Worm (Caenorhabditis elegans) whole organism, L1 larva: Measurements from ENCODE around the gene K07C11.10.
A peak's percentile ranks its signal among the peaks of the same experiment; 100 is the strongest.

ENCODE experiments used
- C16A3.4 ChIP-seq: fragments of 150-350 bp; optimal IDR thresholded peaks from 2 replicates; lab custom pipeline; 2014; ENCODE audit warnings: missing biosample characterization, missing genetic modification characterization
- F16B12.6 ChIP-seq: fragments of 150-350 bp; optimal IDR thresholded peaks from 2 replicates; lab custom pipeline; 2014; ENCODE audit warnings: missing biosample characterization, missing genetic modification characterization
- Y116A8C.19 ChIP-seq: sonication (generic microtip); optimal IDR thresholded peaks from 2 replicates; lab custom pipeline; 2016; ENCODE audit warnings: missing compliant biosample characterization, missing genetic modification characterization, borderline replicate concordance
- aha-1 ChIP-seq: fragments of 150-350 bp; optimal IDR thresholded peaks from 2 replicates; lab custom pipeline; 2014; ENCODE audit warnings: missing biosample characterization, missing genetic modification characterization
- alr-1 ChIP-seq: fragments of 200-800 bp; sonication (Bioruptor generic); optimal IDR thresholded peaks from 2 replicates; lab custom pipeline; 2018; ENCODE audit warnings: borderline replicate concordance, mild to moderate bottlenecking, missing genetic modification characterization, missing compliant biosample characterization
- ama-1 ChIP-seq: fragments of 150-350 bp; optimal IDR thresholded peaks from 2 replicates; lab custom pipeline; 2014
- blmp-1 ChIP-seq: fragments of 150-350 bp; optimal IDR thresholded peaks from 2 replicates; lab custom pipeline; 2014; ENCODE audit warnings: missing biosample characterization, missing genetic modification characterization
- ceh-63 ChIP-seq: fragments of 200-800 bp; sonication (Bioruptor generic); optimal IDR thresholded peaks from 2 replicates; lab custom pipeline; 2018; ENCODE audit warnings: mild to moderate bottlenecking, missing genetic modification characterization, missing compliant biosample characterization
- ceh-8 ChIP-seq: fragments of 200-800 bp; sonication (Bioruptor generic); optimal IDR thresholded peaks from 2 replicates; lab custom pipeline; 2018; ENCODE audit warnings: mild to moderate bottlenecking, missing genetic modification characterization, moderate library complexity, missing compliant biosample characterization
- ceh-88 ChIP-seq: fragments of 200-800 bp; sonication (Bioruptor generic); IDR thresholded peaks from 2 replicates; pipeline ENCODE4 v1.3.6; 2022; ENCODE audit warnings: missing genetic modification characterization, missing compliant biosample characterization
- ceh-90 ChIP-seq: sonication (generic microtip); optimal IDR thresholded peaks from 2 replicates; lab custom pipeline; 2016; ENCODE audit warnings: missing genetic modification characterization, missing compliant biosample characterization
- ces-1 ChIP-seq: fragments of 150-350 bp; optimal IDR thresholded peaks from 2 replicates; lab custom pipeline; 2014; ENCODE audit warnings: missing biosample characterization, missing genetic modification reagents, missing genetic modification characterization
- efl-3 ChIP-seq: fragments of 200-800 bp; sonication (Bioruptor generic); optimal IDR thresholded peaks from 2 replicates; lab custom pipeline; 2018; ENCODE audit warnings: mild to moderate bottlenecking, missing genetic modification characterization, missing compliant biosample characterization
- egl-13 ChIP-seq: sonication (generic microtip); optimal IDR thresholded peaks from 2 replicates; lab custom pipeline; 2016; ENCODE audit warnings: missing genotype, missing genetic modification reagents, missing genetic modification characterization, missing compliant biosample characterization
- egl-27 ChIP-seq, 2 experiments: fragments of 150-350 bp in 1 of 2; sonication (generic microtip); optimal IDR thresholded peaks; 3 replicates each; lab custom pipeline; 2017 to 2018; ENCODE audit warnings: missing biosample characterization in 2 of 2, missing genetic modification characterization in 2 of 2, missing genetic modification reagents in 2 of 2
- elt-2 ChIP-seq: sonication (generic microtip); optimal IDR thresholded peaks from 2 replicates; lab custom pipeline; 2016; ENCODE audit warnings: missing genetic modification characterization, mild to moderate bottlenecking, inconsistent platforms, missing compliant biosample characterization, missing genetic modification reagents
- elt-3 ChIP-seq, 6 experiments: fragments of 150-350 bp in 1 of 6; sonication (generic microtip); optimal IDR thresholded peaks; 2 replicates each; lab custom pipeline; 2017 to 2018; ENCODE audit warnings: missing biosample characterization in 6 of 6, missing genetic modification characterization in 6 of 6, inconsistent platforms in 1 of 6
- ets-5 ChIP-seq: fragments of 200-800 bp; sonication (Bioruptor generic); IDR thresholded peaks from 2 replicates; pipeline ENCODE4 v1.3.6; 2022; ENCODE audit warnings: missing genetic modification characterization, missing compliant biosample characterization
- fkh-4 ChIP-seq: sonication (generic microtip); optimal IDR thresholded peaks from 2 replicates; lab custom pipeline; 2016; ENCODE audit warnings: missing compliant biosample characterization, missing genetic modification characterization, borderline replicate concordance
- fos-1 ChIP-seq: fragments of 150-350 bp; optimal IDR thresholded peaks from 2 replicates; lab custom pipeline; 2014; ENCODE audit warnings: missing biosample characterization, missing genetic modification characterization
- hpl-2 ChIP-seq: fragments of 150-350 bp; optimal IDR thresholded peaks from 2 replicates; lab custom pipeline; 2014; ENCODE audit warnings: missing biosample characterization, missing genetic modification reagents, missing genetic modification characterization
- irx-1 ChIP-seq: sonication (generic microtip); optimal IDR thresholded peaks from 2 replicates; lab custom pipeline; 2016; ENCODE audit warnings: missing genetic modification characterization, missing compliant biosample characterization
- isw-1 ChIP-seq: fragments of 200-800 bp; sonication (Bioruptor generic); IDR thresholded peaks from 2 replicates; pipeline ENCODE4 v1.3.6; 2022; ENCODE audit warnings: missing genetic modification characterization, missing compliant biosample characterization
- jun-1 ChIP-seq: fragments of 150-350 bp; optimal IDR thresholded peaks from 2 replicates; lab custom pipeline; 2014; ENCODE audit warnings: missing biosample characterization, missing genetic modification reagents, missing genetic modification characterization
- lin-14 ChIP-seq: fragments of 200-800 bp; sonication (Bioruptor generic); optimal IDR thresholded peaks from 2 replicates; lab custom pipeline; 2018; ENCODE audit warnings: mild to moderate bottlenecking, missing genetic modification characterization, moderate library complexity, missing compliant biosample characterization
- lin-15B ChIP-seq: fragments of 150-350 bp; sonication (generic microtip); optimal IDR thresholded peaks from 3 replicates; lab custom pipeline; 2014; ENCODE audit warnings: missing biosample characterization, missing genetic modification characterization
- lin-39 ChIP-seq: fragments of 150-350 bp; optimal IDR thresholded peaks from 2 replicates; lab custom pipeline; 2014; ENCODE audit warnings: missing biosample characterization, missing genetic modification reagents, missing genetic modification characterization
- mep-1 ChIP-seq: fragments of 150-350 bp; optimal IDR thresholded peaks from 2 replicates; lab custom pipeline; 2014; ENCODE audit warnings: missing biosample characterization, missing genetic modification characterization
- nhr-12 ChIP-seq: sonication (generic microtip); optimal IDR thresholded peaks from 2 replicates; lab custom pipeline; 2017; ENCODE audit warnings: missing biosample characterization, missing genetic modification characterization
- nhr-19 ChIP-seq: fragments of 200-800 bp; sonication (Bioruptor generic); conservative IDR thresholded peaks from 2 replicates; pipeline ENCODE4 v1.3.6; 2022; ENCODE audit warnings: missing genetic modification characterization, missing compliant biosample characterization
- nhr-20 ChIP-seq: sonication (generic microtip); optimal IDR thresholded peaks from 2 replicates; lab custom pipeline; 2016; ENCODE audit warnings: mild to moderate bottlenecking, missing genetic modification characterization, missing compliant biosample characterization
- nhr-47 ChIP-seq: sonication (generic microtip); optimal IDR thresholded peaks from 2 replicates; lab custom pipeline; 2016; ENCODE audit warnings: mild to moderate bottlenecking, missing genetic modification characterization, moderate library complexity, missing compliant biosample characterization
- nhr-71 ChIP-seq: sonication (generic microtip); optimal IDR thresholded peaks from 2 replicates; lab custom pipeline; 2016; ENCODE audit warnings: mild to moderate bottlenecking, missing genetic modification characterization, moderate library complexity, missing compliant biosample characterization
- nhr-76 ChIP-seq: sonication (generic microtip); optimal IDR thresholded peaks from 2 replicates; lab custom pipeline; 2017; ENCODE audit warnings: missing biosample characterization, missing genetic modification characterization
- nhr-77 ChIP-seq: fragments of 150-350 bp; optimal IDR thresholded peaks from 2 replicates; lab custom pipeline; 2014; ENCODE audit warnings: missing biosample characterization, missing genetic modification characterization
- nhr-84 ChIP-seq: sonication (generic microtip); optimal IDR thresholded peaks from 2 replicates; lab custom pipeline; 2017; ENCODE audit warnings: missing biosample characterization, missing genetic modification characterization
- nhr-85 ChIP-seq: sonication (generic microtip); peaks from one replicate; lab custom pipeline; 2016; ENCODE audit warnings: missing genetic modification characterization, inconsistent platforms, missing compliant biosample characterization
- nhr-90 ChIP-seq: sonication (generic microtip); optimal IDR thresholded peaks from 2 replicates; lab custom pipeline; 2016; ENCODE audit warnings: mild to moderate bottlenecking, missing genetic modification characterization, missing compliant biosample characterization; ENCODE audit not compliant: poor library complexity
- pag-3 ChIP-seq: sonication (generic microtip); optimal IDR thresholded peaks from 2 replicates; lab custom pipeline; 2017; ENCODE audit warnings: missing genetic modification characterization, mild to moderate bottlenecking, missing compliant biosample characterization, antibody characterized with exemption, borderline replicate concordance; ENCODE audit not compliant: insufficient read depth
- pax-3 ChIP-seq: fragments of 200-800 bp; sonication (Bioruptor generic); optimal IDR thresholded peaks from 2 replicates; lab custom pipeline; 2018; ENCODE audit warnings: mild to moderate bottlenecking, missing genetic modification characterization, moderate library complexity, missing compliant biosample characterization
- pqm-1 ChIP-seq: sonication (generic microtip); optimal IDR thresholded peaks from 3 replicates; lab custom pipeline; 2017; ENCODE audit warnings: missing biosample characterization, missing genetic modification characterization
- skn-1 ChIP-seq: fragments of 150-350 bp; optimal IDR thresholded peaks from 2 replicates; lab custom pipeline; 2014; ENCODE audit warnings: missing biosample characterization, missing genetic modification characterization
- snpc-4 ChIP-seq: fragments of 150-350 bp; optimal IDR thresholded peaks from 2 replicates; lab custom pipeline; 2014; ENCODE audit warnings: missing biosample characterization, missing genetic modification characterization
- snu-23 ChIP-seq: sonication (generic microtip); optimal IDR thresholded peaks from 2 replicates; lab custom pipeline; 2016; ENCODE audit warnings: missing genetic modification characterization, missing compliant biosample characterization
- sptf-1 ChIP-seq: fragments of 150-350 bp; optimal IDR thresholded peaks from 2 replicates; lab custom pipeline; 2014; ENCODE audit warnings: missing biosample characterization, missing genetic modification characterization
- tbx-2 ChIP-seq: sonication (generic microtip); optimal IDR thresholded peaks from 2 replicates; lab custom pipeline; 2016; ENCODE audit warnings: missing genetic modification characterization, missing compliant biosample characterization
- tlp-1 ChIP-seq: fragments of 150-350 bp; optimal IDR thresholded peaks from 2 replicates; lab custom pipeline; 2014; ENCODE audit warnings: missing biosample characterization, missing genetic modification characterization
- unc-130 ChIP-seq: fragments of 150-350 bp; optimal IDR thresholded peaks from 2 replicates; lab custom pipeline; 2017; ENCODE audit warnings: missing biosample characterization, missing genetic modification characterization, inconsistent platforms
- unc-30 ChIP-seq: sonication (generic microtip); optimal IDR thresholded peaks from 2 replicates; lab custom pipeline; 2017; ENCODE audit warnings: missing biosample characterization, missing genetic modification characterization
- unc-98 ChIP-seq: fragments of 200-800 bp; sonication (Bioruptor generic); IDR thresholded peaks from 2 replicates; pipeline ENCODE4 v1.3.6; 2022; ENCODE audit warnings: missing genetic modification characterization, missing compliant biosample characterization
- xbp-1 ChIP-seq: sonication (generic microtip); optimal IDR thresholded peaks from 2 replicates; lab custom pipeline; 2016; ENCODE audit warnings: missing genetic modification characterization, missing compliant biosample characterization
- zag-1 ChIP-seq: fragments of 150-350 bp; optimal IDR thresholded peaks from 2 replicates; lab custom pipeline; 2014; ENCODE audit warnings: missing biosample characterization, missing genetic modification characterization
- zip-4 ChIP-seq: fragments of 200-800 bp; sonication (Bioruptor generic); optimal IDR thresholded peaks from 2 replicates; lab custom pipeline; 2018; ENCODE audit warnings: mild to moderate bottlenecking, missing genetic modification characterization, moderate library complexity, missing compliant biosample characterization
- ztf-11 ChIP-seq, 2 experiments: sonication (generic microtip); optimal IDR thresholded peaks; 2 replicates each; lab custom pipeline; 2016 to 2017; ENCODE audit warnings: missing genetic modification characterization in 2 of 2, missing biosample characterization in 1 of 2, missing compliant biosample characterization in 1 of 2

K07C11.10 gene

DNA sequence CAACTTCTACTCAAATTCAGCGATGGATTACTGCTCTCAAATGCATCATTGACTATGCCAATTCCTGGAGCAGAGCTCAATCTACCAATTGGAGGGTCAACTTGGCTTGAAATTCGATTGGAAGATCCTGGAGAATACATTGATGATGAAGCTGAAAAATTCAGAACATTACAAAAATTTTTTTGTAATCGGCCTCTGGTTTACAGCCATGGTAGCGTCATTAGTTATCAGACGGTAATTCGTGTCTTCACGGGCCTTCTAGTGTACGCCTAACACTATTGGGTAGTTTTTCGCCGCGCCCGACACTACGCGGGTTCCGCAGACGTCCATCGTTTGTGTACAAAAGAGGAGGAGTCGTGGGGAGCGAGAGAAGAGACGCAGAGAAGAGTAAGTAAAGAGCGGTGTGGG, 2.0 kb upstream of the K07C11.10 start (continued):
- TF ChIP-seq tbx-2 (tag; lab: Kevin White, UChicago) (peak; percentile 84), fkh-4 (tag; lab: Kevin White, UChicago) (peak; percentile 25), lin-39 (peak; percentile 58), blmp-1 (no peak), ama-1 (lab: Kevin White, UChicago) (peak; percentile 94), lin-14 (GFP tag; lab: Kevin White, UChicago) (peak; percentile 89), zip-4 (GFP tag; lab: Kevin White, UChicago) (peak; percentile 71), irx-1 (tag; lab: Kevin White, UChicago) (peak; percentile 81), isw-1 (GFP tag; lab: Robert Waterston, UW) (peak; percentile 34), zag-1 (tag; lab: Kevin White, UChicago) (no peak), ztf-11 (tag; optimal IDR thresholded peaks at IDR 0.05; lab: Kevin White, UChicago) (peak in 1 of 2 experiments; percentile 63), egl-27 (tag; optimal IDR thresholded peaks at IDR 0.05; lab: Kevin White, UChicago) (no peak), snpc-4 (peak; percentile 99), unc-98 (GFP tag; lab: Robert Waterston, UW) (peak; percentile 50; the same call in 1 of the 2 replicates), unc-30 (tag; lab: Kevin White, UChicago) (no peak), nhr-77 (tag; lab: Kevin White, UChicago) (peak; percentile 84), nhr-12 (no peak), jun-1 (tag; lab: Kevin White, UChicago) (peak; percentile 73), pax-3 (peak; percentile 53), unc-130 (tag; lab: Kevin White, UChicago) (peak; percentile 14), alr-1 (tag; lab: Kevin White, UChicago) (no peak), F16B12.6 (tag; lab: Kevin White, UChicago) (peak; percentile 22), snu-23 (GFP tag; lab: Kevin White, UChicago) (peak; percentile 92), tlp-1 (tag; lab: Kevin White, UChicago) (no peak), C16A3.4 (tag; lab: Kevin White, UChicago) (peak; percentile 66), pqm-1 (tag; lab: Kevin White, UChicago) (no peak), sptf-1 (tag; lab: Kevin White, UChicago) (no peak), nhr-71 (tag; lab: Kevin White, UChicago) (peak; percentile 94), Y116A8C.19 (tag; lab: Kevin White, UChicago) (no peak), skn-1 (tag; lab: Kevin White, UChicago) (peak; percentile 39), ceh-88 (peak; percentile 63), ets-5 (GFP tag; lab: Robert Waterston, UW) (no peak), nhr-19 (GFP tag; lab: Robert Waterston, UW) (peak; percentile 93), aha-1 (tag; lab: Kevin White, UChicago) (no peak), nhr-90 (peak; percentile 95), nhr-85 (tag; lab: Kevin White, UChicago) (peak; percentile 91), nhr-47 (tag; lab: Kevin White, UChicago) (peak; percentile 90), efl-3 (GFP tag; lab: Kevin White, UChicago) (peak; percentile 45), pag-3 (no peak), ceh-8 (no peak), nhr-20 (peak; percentile 90), nhr-76 (tag; lab: Kevin White, UChicago) (no peak), fos-1 (tag; lab: Kevin White, UChicago) (peak; percentile 52), mep-1 (tag; lab: Kevin White, UChicago) (peak; percentile 79), ceh-63 (no peak), ceh-90 (tag; lab: Kevin White, UChicago) (no peak), lin-15B (tag; lab: Kevin White, UChicago) (peak; percentile 42), nhr-84 (tag; lab: Kevin White, UChicago) (no peak), ces-1 (GFP tag; lab: Kevin White, UChicago) (no peak), hpl-2 (GFP tag; lab: Kevin White, UChicago) (peak; percentile 36), elt-2 (peak; percentile 88), elt-3 (tag; optimal IDR thresholded peaks at IDR 0.05; lab: Kevin White, UChicago) (peak; percentile 8 to 46 (median 25)), xbp-1 (tag; lab: Kevin White, UChicago) (peak; percentile 86), egl-13 (tag; lab: Kevin White, UChicago) (peak; percentile 54)
